Fruit fly (Drosophila melanogaster): ENCODE results near the gene Tim23.

dm6 chr2L:23311400-23311799 is 2.0 kb downstream of the Tim23 start, which contains the start of gene Gpb5:
- TF ChIP-seq woc (GFP tag; optimal IDR thresholded peaks at IDR 0.05) (no peak), CG32264 (GFP tag; optimal IDR thresholded peaks at IDR 0.05) (no peak), h (GFP tag; optimal IDR thresholded peaks at IDR 0.05) (no peak), br (GFP tag; optimal IDR thresholded peaks at IDR 0.05) (no peak)

All from whole organism, wandering third instar larva.